Fruit fly (Drosophila melanogaster) whole organism, embryonic: ENCODE measurements around the gene CG13838.

Source experiments
- CG10959 ChIP-seq: fragments of 200-800 bp; sonication (Bioruptor generic); IDR thresholded peaks from 2 replicates; pipeline ENCODE4 v1.3.6; 2022; ENCODE audit warnings: missing biosample characterization, missing genetic modification characterization
- CG12104 ChIP-seq: fragments of 200-800 bp; sonication (Bioruptor generic); optimal IDR thresholded peaks from 3 replicates; lab custom pipeline; 2016; ENCODE audit warnings: missing biosample characterization, missing genetic modification characterization
- CG2889 ChIP-seq: fragments of 200-800 bp; sonication (Bioruptor generic); IDR thresholded peaks from 3 replicates; pipeline ENCODE4 v1.3.6; 2022; ENCODE audit warnings: missing biosample characterization, missing genetic modification characterization
- D19A ChIP-seq: fragments of 200-800 bp; optimal IDR thresholded peaks from 3 replicates; lab custom pipeline; 2019; ENCODE audit warnings: missing biosample characterization, mild to moderate bottlenecking, missing genetic modification characterization, moderate library complexity
- E2f2 ChIP-seq: fragments of 200-800 bp; sonication (Bioruptor generic); IDR thresholded peaks from 2 replicates; pipeline ENCODE4 v1.3.6; 2022; ENCODE audit warnings: missing biosample characterization, missing genetic modification characterization
- Hr3 ChIP-seq: fragments of 200-800 bp; sonication (Bioruptor generic); optimal IDR thresholded peaks from 3 replicates; lab custom pipeline; 2016; ENCODE audit warnings: missing biosample characterization, missing genetic modification characterization
- Mes4 ChIP-seq: fragments of 200-800 bp; sonication (Bioruptor generic); optimal IDR thresholded peaks from 2 replicates; lab custom pipeline; 2016; ENCODE audit warnings: missing biosample characterization, missing genetic modification characterization
- Myb ChIP-seq: fragments of 200-800 bp; sonication (Bioruptor generic); optimal IDR thresholded peaks from 2 replicates; lab custom pipeline; 2016; ENCODE audit warnings: missing biosample characterization, missing genetic modification characterization
- cwo ChIP-seq: fragments of 200-800 bp; sonication (Bioruptor generic); optimal IDR thresholded peaks from 3 replicates; lab custom pipeline; 2017; ENCODE audit warnings: missing biosample characterization, missing genetic modification characterization, mild to moderate bottlenecking, moderate library complexity, missing genetic modification reagents
- gem ChIP-seq: fragments of 200-800 bp; sonication (Bioruptor generic); optimal IDR thresholded peaks from 2 replicates; lab custom pipeline; 2019; ENCODE audit warnings: missing biosample characterization, mild to moderate bottlenecking, missing genetic modification characterization, moderate library complexity
- lmd ChIP-seq: fragments of 200-800 bp; sonication (Bioruptor generic); IDR thresholded peaks from 2 replicates; pipeline ENCODE4 v1.3.6; 2022; ENCODE audit warnings: missing biosample characterization, missing genetic modification characterization
- pros ChIP-seq: fragments of 200-800 bp; sonication (Bioruptor generic); optimal IDR thresholded peaks from 3 replicates; lab custom pipeline; 2019; ENCODE audit warnings: missing biosample characterization, mild to moderate bottlenecking, missing genetic modification characterization, moderate library complexity

DNA sequence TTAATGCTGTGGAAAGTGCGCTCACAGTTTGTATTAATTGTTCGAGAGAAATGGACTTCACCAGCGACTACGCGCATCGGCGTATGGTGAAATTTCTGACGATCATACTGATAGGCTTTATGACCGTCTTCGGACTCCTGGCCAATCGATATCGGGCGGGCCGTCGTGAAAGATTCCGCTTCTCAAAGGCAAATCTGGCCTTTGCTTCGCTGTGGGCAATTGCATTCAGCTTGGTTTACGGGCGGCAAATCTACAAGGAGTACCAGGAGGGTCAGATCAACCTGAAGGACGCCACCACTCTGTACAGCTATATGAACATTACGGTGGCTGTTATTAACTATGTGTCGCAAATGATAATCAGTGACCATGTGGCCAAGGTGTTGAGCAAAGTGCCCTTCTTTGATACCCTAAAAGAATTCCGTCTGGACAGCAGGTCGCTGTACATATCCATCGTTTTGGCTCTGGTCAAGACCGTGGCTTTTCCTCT is 9.6 kb downstream of the CG13838 start, which contains the start of gene Gr94a:
- TF ChIP-seq CG10959 (GFP tag; lab: Robert Waterston, UW) (no peak), D19A (tag; lab: Kevin White, UChicago) (no peak), Hr3 (GFP tag; lab: Kevin White, UChicago) (no peak), cwo (GFP tag; lab: Kevin White, UChicago) (no peak), CG2889 (GFP tag; lab: Robert Waterston, UW) (no peak), pros (GFP tag; lab: Kevin White, UChicago) (no peak), CG12104 (GFP tag; lab: Kevin White, UChicago) (no peak), Mes4 (no peak), gem (no peak), Myb (no peak), E2f2 (GFP tag; lab: Robert Waterston, UW) (no peak), lmd (GFP tag; lab: Robert Waterston, UW) (no peak)
